Fruit fly (Drosophila melanogaster) whole organism, embryonic: ENCODE measurements around the gene CG7179.

Experiments used
- Blimp-1 ChIP-seq: fragments of 200-800 bp; sonication (Bioruptor generic); optimal IDR thresholded peaks from 3 replicates; lab custom pipeline; 2018; ENCODE audit warnings: missing biosample characterization, missing genetic modification characterization, mild to moderate bottlenecking, moderate library complexity, missing genetic modification reagents
- CG10959 ChIP-seq: fragments of 200-800 bp; sonication (Bioruptor generic); IDR thresholded peaks from 2 replicates; pipeline ENCODE4 v1.3.6; 2022; ENCODE audit warnings: missing biosample characterization, missing genetic modification characterization
- CG12155 ChIP-seq: fragments of 200-800 bp; sonication (Bioruptor generic); optimal IDR thresholded peaks from 3 replicates; lab custom pipeline; 2016; ENCODE audit warnings: missing biosample characterization, missing genetic modification characterization
- CG12219 ChIP-seq: fragments of 200-800 bp; sonication (Bioruptor generic); optimal IDR thresholded peaks from 3 replicates; lab custom pipeline; 2018; ENCODE audit warnings: missing biosample characterization, mild to moderate bottlenecking, missing genetic modification characterization
- CG1233 ChIP-seq: fragments of 200-800 bp; sonication (Bioruptor generic); optimal IDR thresholded peaks from 4 replicates; lab custom pipeline; 2018; ENCODE audit warnings: missing biosample characterization, mild to moderate bottlenecking, missing genetic modification characterization
- CG14710 ChIP-seq: fragments of 200-800 bp; sonication (Bioruptor generic); optimal IDR thresholded peaks from 3 replicates; lab custom pipeline; 2019; ENCODE audit warnings: missing biosample characterization, mild to moderate bottlenecking, missing genetic modification characterization, moderate library complexity
- CG16815 ChIP-seq: fragments of 200-800 bp; sonication (Bioruptor generic); optimal IDR thresholded peaks from 3 replicates; lab custom pipeline; 2017; ENCODE audit warnings: missing biosample characterization, mild to moderate bottlenecking, missing genetic modification characterization
- CG32767 ChIP-seq: fragments of 200-800 bp; sonication (Bioruptor generic); IDR thresholded peaks from 2 replicates; pipeline ENCODE4 v1.3.6; 2022; ENCODE audit warnings: missing biosample characterization, missing genetic modification characterization
- CG3281 ChIP-seq: fragments of 200-800 bp; sonication (Bioruptor generic); optimal IDR thresholded peaks from 3 replicates; lab custom pipeline; 2017; ENCODE audit warnings: missing biosample characterization, mild to moderate bottlenecking, missing genetic modification characterization
- CG7745 ChIP-seq: fragments of 200-800 bp; sonication (Bioruptor generic); optimal IDR thresholded peaks from 2 replicates; lab custom pipeline; 2018; ENCODE audit warnings: missing biosample characterization, mild to moderate bottlenecking, missing genetic modification characterization, moderate library complexity
- CG9817 ChIP-seq: fragments of 200-800 bp; sonication (Bioruptor generic); optimal IDR thresholded peaks from 2 replicates; lab custom pipeline; 2018; ENCODE audit warnings: missing biosample characterization, mild to moderate bottlenecking, missing genetic modification characterization, moderate library complexity
- CG9876 ChIP-seq: fragments of 200-800 bp; sonication (Bioruptor generic); optimal IDR thresholded peaks from 2 replicates; lab custom pipeline; 2016; ENCODE audit warnings: missing biosample characterization, missing genetic modification characterization
- CG9932 ChIP-seq: fragments of 200-800 bp; sonication (Bioruptor generic); IDR thresholded peaks from 2 replicates; pipeline ENCODE4 v1.3.6; 2022; ENCODE audit warnings: missing biosample characterization, missing genetic modification characterization
- Doc3 ChIP-seq: fragments of 200-800 bp; sonication (Bioruptor generic); IDR thresholded peaks from 3 replicates; pipeline ENCODE4 v1.3.6; 2022; ENCODE audit warnings: missing biosample characterization, missing genetic modification characterization; ENCODE audit not compliant: partially characterized antibody
- Eip74EF ChIP-seq, 2 experiments: fragments of 200-800 bp in 1 of 2; fragments of >200 bp in 1 of 2; sonication (Bioruptor generic) in 1 of 2; optimal IDR thresholded peaks; 2 replicates each; lab custom pipeline; 2017 to 2019; ENCODE audit warnings: missing biosample characterization in 2 of 2, missing genetic modification characterization in 2 of 2, mild to moderate bottlenecking in 1 of 2, moderate library complexity in 1 of 2
- Gug ChIP-seq: fragments of 200-800 bp; sonication (Bioruptor generic); IDR thresholded peaks from 4 replicates; pipeline ENCODE4 v1.3.6; 2022; ENCODE audit warnings: missing biosample characterization, missing genetic modification characterization
- Hr39 ChIP-seq: fragments of >200 bp; optimal IDR thresholded peaks from 2 replicates; lab custom pipeline; 2017
- Hr78 ChIP-seq, 2 experiments: fragments of 200-800 bp in 1 of 2; fragments of >200 bp in 1 of 2; sonication (Bioruptor generic) in 1 of 2; optimal IDR thresholded peaks; 2 replicates each; lab custom pipeline; 2017 to 2019; ENCODE audit warnings: missing biosample characterization in 2 of 2, missing genetic modification characterization in 2 of 2, mild to moderate bottlenecking in 1 of 2, moderate library complexity in 1 of 2
- Oaz ChIP-seq: fragments of 200-800 bp; sonication (Bioruptor generic); IDR thresholded peaks from 2 replicates; pipeline ENCODE4 v1.3.6; 2022; ENCODE audit warnings: missing biosample characterization, missing genetic modification characterization
- Opbp ChIP-seq: fragments of 200-800 bp; sonication (Bioruptor generic); IDR thresholded peaks from 3 replicates; pipeline ENCODE4 v1.3.6; 2022; ENCODE audit warnings: missing biosample characterization, missing genetic modification characterization; ENCODE audit not compliant: partially characterized antibody
- Pdp1 ChIP-seq, 2 experiments: fragments of 200-800 bp; sonication (Bioruptor generic); optimal IDR thresholded peaks; 3 replicates each; lab custom pipeline; 2016; ENCODE audit warnings: missing biosample characterization in 2 of 2, missing genetic modification characterization in 2 of 2, mild to moderate bottlenecking in 1 of 2, moderate library complexity in 1 of 2
- Ptx1 ChIP-seq: fragments of 200-800 bp; sonication (Bioruptor generic); IDR thresholded peaks from 2 replicates; pipeline ENCODE4 v1.3.6; 2022; ENCODE audit warnings: missing biosample characterization, missing genetic modification characterization
- Ravus ChIP-seq: fragments of 200-800 bp; sonication (Bioruptor generic); IDR thresholded peaks from 2 replicates; pipeline ENCODE4 v1.3.6; 2022; ENCODE audit warnings: missing biosample characterization, missing genetic modification characterization
- ase ChIP-seq: fragments of 200-800 bp; sonication (Bioruptor generic); IDR thresholded peaks from 3 replicates; pipeline ENCODE4 v1.3.6; 2022; ENCODE audit warnings: missing biosample characterization, missing genetic modification characterization
- ato ChIP-seq: fragments of 200-800 bp; sonication (Bioruptor generic); IDR thresholded peaks from 2 replicates; pipeline ENCODE4 v1.3.6; 2022; ENCODE audit warnings: missing biosample characterization, missing genetic modification characterization; ENCODE audit not compliant: partially characterized antibody
- btn ChIP-seq: fragments of 200-800 bp; sonication (Bioruptor generic); optimal IDR thresholded peaks from 2 replicates; lab custom pipeline; 2016; ENCODE audit warnings: missing biosample characterization, missing genetic modification characterization
- chm ChIP-seq: fragments of 200-800 bp; sonication (Bioruptor generic); IDR thresholded peaks from 2 replicates; pipeline ENCODE4 v1.3.6; 2022; ENCODE audit warnings: missing biosample characterization, missing genetic modification characterization
- croc ChIP-seq: fragments of 200-800 bp; sonication (Bioruptor generic); conservative IDR thresholded peaks from 3 replicates; pipeline ENCODE4 v1.3.6; 2022; ENCODE audit warnings: missing biosample characterization, missing genetic modification characterization
- crp ChIP-seq, 2 experiments: fragments of 200-800 bp; sonication (Bioruptor generic); optimal IDR thresholded peaks; 2 replicates in 1 of 2; 3 replicates in 1 of 2; lab custom pipeline; 2017; ENCODE audit warnings: missing biosample characterization in 2 of 2, missing genetic modification characterization in 2 of 2, mild to moderate bottlenecking in 1 of 2, moderate library complexity in 1 of 2
- cwo ChIP-seq: fragments of 200-800 bp; sonication (Bioruptor generic); optimal IDR thresholded peaks from 3 replicates; lab custom pipeline; 2017; ENCODE audit warnings: missing biosample characterization, missing genetic modification characterization, mild to moderate bottlenecking, moderate library complexity, missing genetic modification reagents
- dan ChIP-seq: fragments of 200-800 bp; sonication (Bioruptor generic); IDR thresholded peaks from 2 replicates; pipeline ENCODE4 v1.3.6; 2022; ENCODE audit warnings: missing biosample characterization, missing genetic modification characterization
- dysf ChIP-seq: fragments of 200-800 bp; sonication (Bioruptor generic); IDR thresholded peaks from 3 replicates; pipeline ENCODE4 v1.3.6; 2022; ENCODE audit warnings: missing biosample characterization, missing genetic modification characterization
- fd102C ChIP-seq: fragments of 200-800 bp; sonication (Bioruptor generic); optimal IDR thresholded peaks from 2 replicates; lab custom pipeline; 2018; ENCODE audit warnings: missing biosample characterization, mild to moderate bottlenecking, missing genetic modification characterization, moderate library complexity
- ftz-f1 ChIP-seq: fragments of 200-800 bp; sonication (Bioruptor generic); optimal IDR thresholded peaks from 2 replicates; lab custom pipeline; 2016; ENCODE audit warnings: missing biosample characterization, missing genetic modification characterization
- gce ChIP-seq: fragments of 200-800 bp; sonication (Bioruptor generic); IDR thresholded peaks from 3 replicates; pipeline ENCODE4 v1.3.6; 2022; ENCODE audit warnings: missing biosample characterization, missing genetic modification characterization
- grn ChIP-seq: fragments of 200-800 bp; sonication (Bioruptor generic); optimal IDR thresholded peaks from 3 replicates; lab custom pipeline; 2017; ENCODE audit warnings: missing biosample characterization, missing genetic modification characterization
- h ChIP-seq: fragments of >200 bp; optimal IDR thresholded peaks from 2 replicates; lab custom pipeline; 2017
- ham ChIP-seq: fragments of 200-800 bp; sonication (Bioruptor generic); IDR thresholded peaks from 2 replicates; pipeline ENCODE4 v1.3.6; 2022; ENCODE audit warnings: missing biosample characterization, missing genetic modification characterization
- hb ChIP-seq: fragments of 200-800 bp; sonication (Bioruptor generic); IDR thresholded peaks from 3 replicates; pipeline ENCODE4 v1.3.6; 2022; ENCODE audit warnings: missing biosample characterization, missing genetic modification characterization; ENCODE audit not compliant: partially characterized antibody
- inv ChIP-seq: fragments of 200-800 bp; sonication (Bioruptor generic); IDR thresholded peaks from 2 replicates; pipeline ENCODE4 v1.3.6; 2022; ENCODE audit warnings: missing biosample characterization, missing genetic modification characterization; ENCODE audit not compliant: partially characterized antibody
- jumu ChIP-seq: fragments of 200-800 bp; sonication (Bioruptor generic); optimal IDR thresholded peaks from 3 replicates; lab custom pipeline; 2016; ENCODE audit warnings: missing biosample characterization, missing genetic modification characterization
- ken ChIP-seq: fragments of 200-800 bp; sonication (Bioruptor generic); IDR thresholded peaks from 3 replicates; pipeline ENCODE4 v1.3.6; 2022; ENCODE audit warnings: missing biosample characterization, missing genetic modification characterization
- lbe ChIP-seq: fragments of 200-800 bp; sonication (Bioruptor generic); optimal IDR thresholded peaks from 2 replicates; lab custom pipeline; 2016; ENCODE audit warnings: missing biosample characterization, mild to moderate bottlenecking, missing genetic modification characterization
- mam ChIP-seq: fragments of 200-800 bp; sonication (Bioruptor generic); optimal IDR thresholded peaks from 3 replicates; lab custom pipeline; 2016; ENCODE audit warnings: missing biosample characterization, missing genetic modification characterization
- sc ChIP-seq, 3 experiments: fragments of >200 bp in 2 of 3; fragments of 200-800 bp in 1 of 3; sonication (Bioruptor generic) in 1 of 3; optimal IDR thresholded peaks; 2 replicates in 2 of 3; 3 replicates in 1 of 3; lab custom pipeline; 2017; ENCODE audit warnings: mild to moderate bottlenecking in 1 of 3, missing biosample characterization in 1 of 3, missing genetic modification characterization in 1 of 3, missing genetic modification reagents in 1 of 3
- sd ChIP-seq: fragments of 200-800 bp; sonication (Bioruptor generic); optimal IDR thresholded peaks from 3 replicates; lab custom pipeline; 2018; ENCODE audit warnings: missing biosample characterization, mild to moderate bottlenecking, missing genetic modification characterization, moderate library complexity
- sim ChIP-seq: fragments of 200-800 bp; sonication (Bioruptor generic); IDR thresholded peaks from 2 replicates; pipeline ENCODE4 v1.3.6; 2022; ENCODE audit warnings: missing biosample characterization, missing genetic modification characterization
- sug ChIP-seq: fragments of 200-800 bp; optimal IDR thresholded peaks from 2 replicates; lab custom pipeline; 2019; ENCODE audit warnings: missing biosample characterization, mild to moderate bottlenecking, missing genetic modification characterization, moderate library complexity

The CG7179 gene

dm6 chr2L:7790448-7791355 is 12.9 kb upstream of the CG7179 start, which contains the start of gene CG7149 (continued):
- TF ChIP-seq crp (GFP tag; optimal IDR thresholded peaks at IDR 0.05; lab: Kevin White, UChicago) (no peak), Hr39 (lab: Kevin White, UChicago) (no peak), chm (GFP tag; lab: Robert Waterston, UW) (no peak; the same call in 1 of the 2 replicates), ken (GFP tag; lab: Robert Waterston, UW) (peak; percentile 42; the same call in 1 of the 3 replicates), croc (no peak), Blimp-1 (GFP tag; lab: Kevin White, UChicago) (no peak), grn (peak; percentile 54), sug (tag; lab: Kevin White, UChicago) (peak; percentile 88), h (lab: Kevin White, UChicago) (no peak), cwo (peak; percentile 57), ham (GFP tag; lab: Robert Waterston, UW) (no peak), Oaz (GFP tag; lab: Robert Waterston, UW) (no peak), CG7745 (tag; lab: Kevin White, UChicago) (no peak), inv (GFP tag; lab: Robert Waterston, UW) (no peak), mam (GFP tag; lab: Kevin White, UChicago) (no peak), CG9876 (GFP tag; lab: Kevin White, UChicago) (no peak), hb (no peak), CG1233 (no peak), Doc3 (GFP tag; lab: Robert Waterston, UW) (no peak), ftz-f1 (GFP tag; lab: Kevin White, UChicago) (peak; percentile 15), Hr78 (GFP tag; optimal IDR thresholded peaks at IDR 0.05; lab: Kevin White, UChicago) (peak in 1 of 2 experiments; percentile 13), dan (GFP tag; lab: Robert Waterston, UW) (no peak), sim (GFP tag; lab: Robert Waterston, UW) (no peak), Gug (GFP tag; lab: Robert Waterston, UW) (no peak), ase (GFP tag; lab: Robert Waterston, UW) (no peak), gce (GFP tag; lab: Robert Waterston, UW) (0 out of 3 replicates have a peak, but pooled peaks have one; percentile 26), fd102C (no peak), CG9817 (tag; lab: Kevin White, UChicago) (peak; percentile 10)
- TF ChIP-seq, all 482 proteins: peak for 88

DNA sequence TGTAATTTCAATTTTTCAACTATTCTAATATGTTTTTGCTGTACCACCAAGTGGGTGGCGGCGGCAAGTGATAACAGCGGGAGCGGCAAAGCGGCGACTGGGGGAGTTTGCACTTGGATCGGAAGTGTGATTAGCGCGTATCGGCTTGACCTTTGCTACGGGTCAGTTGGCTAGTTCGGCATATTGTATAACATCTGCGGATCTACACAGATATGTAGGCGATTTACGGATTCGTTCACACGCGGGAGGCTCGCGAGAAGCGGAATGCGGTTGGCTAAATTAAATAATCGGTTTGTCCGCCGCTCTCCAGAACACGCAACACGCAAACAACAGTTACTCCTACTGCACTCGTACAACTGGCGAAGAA is 12.2 kb upstream of the CG7179 start:
- no peak for TF ChIP-seq sug (tag; lab: Kevin White, UChicago)
- TF ChIP-seq CG10959 (GFP tag; lab: Robert Waterston, UW), result no peak
- TF ChIP-seq Opbp (GFP tag; lab: Robert Waterston, UW), result 0 out of 3 replicates have a peak, but pooled peaks have one; percentile 37
- TF ChIP-seq sd, result peak; percentile 19
- TF ChIP-seq CG14710 (tag; lab: Kevin White, UChicago), result no peak
- no peak for TF ChIP-seq Ptx1 (GFP tag; lab: Robert Waterston, UW)
- TF ChIP-seq CG12155 (GFP tag; lab: Kevin White, UChicago), result no peak
- TF ChIP-seq sc (optimal IDR thresholded peaks at IDR 0.05; lab: Kevin White, UChicago), result no peak
- no peak for TF ChIP-seq sc (GFP tag; optimal IDR thresholded peaks at IDR 0.05; lab: Kevin White, UChicago)
- TF ChIP-seq CG32767 (GFP tag; lab: Robert Waterston, UW), result no peak
- no peak for TF ChIP-seq btn (GFP tag; lab: Kevin White, UChicago)
- no peak for TF ChIP-seq CG12219
- TF ChIP-seq CG3281 (GFP tag; lab: Kevin White, UChicago), result no peak
- TF ChIP-seq CG9932 (GFP tag; lab: Robert Waterston, UW), result no peak
- no peak for TF ChIP-seq Eip74EF (GFP tag; optimal IDR thresholded peaks at IDR 0.05; lab: Kevin White, UChicago)
- TF ChIP-seq Pdp1 (GFP tag; optimal IDR thresholded peaks at IDR 0.05; lab: Kevin White, UChicago), result peak in 1 of 2 experiments; percentile 87
- TF ChIP-seq CG16815 (GFP tag; lab: Kevin White, UChicago), result no peak
- no peak for TF ChIP-seq lbe (GFP tag; lab: Kevin White, UChicago)
- TF ChIP-seq dysf, result no peak
- no peak for TF ChIP-seq Ravus (GFP tag; lab: Robert Waterston, UW)
- no peak for TF ChIP-seq ato (GFP tag; lab: Robert Waterston, UW)
- TF ChIP-seq jumu (GFP tag; lab: Kevin White, UChicago), result no peak
